Worm (Caenorhabditis elegans) whole organism, L1 larva: ENCODE data around the gene K01C8.2.

Source experiments
- ama-1 ChIP-seq: fragments of 150-350 bp; optimal IDR thresholded peaks from 2 replicates; lab custom pipeline; 2014
- dpl-1 ChIP-seq, 3 experiments: fragments of 150-350 bp in 2 of 3; sonication (generic microtip) in 1 of 3; optimal IDR thresholded peaks; 2 replicates each; lab custom pipeline; 2014 to 2017; ENCODE audit warnings: missing biosample characterization in 3 of 3, missing genetic modification characterization in 3 of 3, missing genetic modification reagents in 3 of 3
- elt-3 ChIP-seq, 6 experiments: fragments of 150-350 bp in 1 of 6; sonication (generic microtip); optimal IDR thresholded peaks; 2 replicates each; lab custom pipeline; 2017 to 2018; ENCODE audit warnings: missing biosample characterization in 6 of 6, missing genetic modification characterization in 6 of 6, inconsistent platforms in 1 of 6
- lin-13 ChIP-seq: fragments of 150-350 bp; optimal IDR thresholded peaks from 2 replicates; lab custom pipeline; 2014; ENCODE audit warnings: missing biosample characterization, missing genetic modification reagents, missing genetic modification characterization
- lsy-2 ChIP-seq, 2 experiments: fragments of 150-350 bp; optimal IDR thresholded peaks; 2 replicates each; lab custom pipeline; 2014; ENCODE audit warnings: missing biosample characterization in 2 of 2, missing genetic modification characterization in 2 of 2
- nhr-77 ChIP-seq: fragments of 150-350 bp; optimal IDR thresholded peaks from 2 replicates; lab custom pipeline; 2014; ENCODE audit warnings: missing biosample characterization, missing genetic modification characterization
- pqm-1 ChIP-seq: sonication (generic microtip); optimal IDR thresholded peaks from 3 replicates; lab custom pipeline; 2017; ENCODE audit warnings: missing biosample characterization, missing genetic modification characterization
- skn-1 ChIP-seq: fragments of 150-350 bp; optimal IDR thresholded peaks from 2 replicates; lab custom pipeline; 2014; ENCODE audit warnings: missing biosample characterization, missing genetic modification characterization
- snpc-4 ChIP-seq: fragments of 150-350 bp; optimal IDR thresholded peaks from 2 replicates; lab custom pipeline; 2014; ENCODE audit warnings: missing biosample characterization, missing genetic modification characterization
- unc-62 ChIP-seq: fragments of 150-350 bp; optimal IDR thresholded peaks from 2 replicates; lab custom pipeline; 2014; ENCODE audit warnings: missing biosample characterization, missing genetic modification reagents, missing genetic modification characterization
- zip-4 ChIP-seq: fragments of 200-800 bp; sonication (Bioruptor generic); optimal IDR thresholded peaks from 2 replicates; lab custom pipeline; 2018; ENCODE audit warnings: mild to moderate bottlenecking, missing genetic modification characterization, moderate library complexity, missing compliant biosample characterization
- ztf-11 ChIP-seq, 2 experiments: sonication (generic microtip); optimal IDR thresholded peaks; 2 replicates each; lab custom pipeline; 2016 to 2017; ENCODE audit warnings: missing genetic modification characterization in 2 of 2, missing biosample characterization in 1 of 2, missing compliant biosample characterization in 1 of 2
- ztf-4 ChIP-seq: fragments of 150-350 bp; optimal IDR thresholded peaks from 2 replicates; lab custom pipeline; 2014; ENCODE audit warnings: missing biosample characterization, missing genetic modification characterization

ce11 chrII:8259038-8259437 is 10.2 kb downstream of the K01C8.2 start, which contains the start of gene F35C11.6:
- TF ChIP-seq dpl-1 (GFP tag; optimal IDR thresholded peaks at IDR 0.05; lab: Kevin White, UChicago) (no peak), pqm-1 (tag; lab: Kevin White, UChicago) (no peak), lsy-2 (tag; optimal IDR thresholded peaks at IDR 0.05; lab: Kevin White, UChicago) (no peak), snpc-4 (tag; lab: Kevin White, UChicago) (no peak), nhr-77 (no peak), ama-1 (no peak), elt-3 (tag; optimal IDR thresholded peaks at IDR 0.05; lab: Kevin White, UChicago) (peak in 1 of 6 experiments; percentile 3), ztf-4 (no peak), skn-1 (tag; lab: Kevin White, UChicago) (no peak), ztf-11 (tag; optimal IDR thresholded peaks at IDR 0.05; lab: Kevin White, UChicago) (no peak), unc-62 (no peak), lin-13 (GFP tag; lab: Kevin White, UChicago) (no peak), zip-4 (no peak)
